Worm (Caenorhabditis elegans) whole organism, L2 larva: ENCODE measurements around the gene cest-24.

Experiments
- C34F6.9 ChIP-seq: fragments of 150-350 bp; optimal IDR thresholded peaks from 2 replicates; lab custom pipeline; 2014; ENCODE audit warnings: missing biosample characterization, missing genetic modification characterization
- F13H6.1 ChIP-seq: sonication (generic microtip); optimal IDR thresholded peaks from 2 replicates; lab custom pipeline; 2016; ENCODE audit warnings: missing genetic modification characterization, missing compliant biosample characterization
- ZK546.5 ChIP-seq: sonication (generic microtip); optimal IDR thresholded peaks from 2 replicates; lab custom pipeline; 2017; ENCODE audit warnings: missing biosample characterization, missing genetic modification characterization
- alr-1 ChIP-seq: fragments of 150-350 bp; optimal IDR thresholded peaks from 2 replicates; lab custom pipeline; 2014; ENCODE audit warnings: missing biosample characterization, missing genetic modification characterization
- ama-1 ChIP-seq: fragments of 150-350 bp; optimal IDR thresholded peaks from 2 replicates; lab custom pipeline; 2018; ENCODE audit warnings: inconsistent platforms
- blmp-1 ChIP-seq: sonication (generic microtip); optimal IDR thresholded peaks from 2 replicates; lab custom pipeline; 2017; ENCODE audit warnings: missing genetic modification characterization, mild to moderate bottlenecking, missing compliant biosample characterization, antibody characterized with exemption, moderate library complexity; ENCODE audit not compliant: insufficient read depth
- ceh-16 ChIP-seq: fragments of 150-350 bp; optimal IDR thresholded peaks from 2 replicates; lab custom pipeline; 2014; ENCODE audit warnings: missing biosample characterization, missing genetic modification characterization
- crh-2 ChIP-seq: sonication (generic microtip); optimal IDR thresholded peaks from 2 replicates; lab custom pipeline; 2017; ENCODE audit warnings: missing biosample characterization, missing genetic modification characterization
- dmd-4 ChIP-seq: sonication (generic microtip); optimal IDR thresholded peaks from 2 replicates; lab custom pipeline; 2017; ENCODE audit warnings: missing biosample characterization, missing genetic modification characterization
- elt-1 ChIP-seq: fragments of 150-350 bp; optimal IDR thresholded peaks from 2 replicates; lab custom pipeline; 2014; ENCODE audit warnings: missing biosample characterization, missing genetic modification characterization
- fos-1 ChIP-seq: fragments of 150-350 bp; optimal IDR thresholded peaks from 2 replicates; lab custom pipeline; 2014; ENCODE audit warnings: missing biosample characterization, missing genetic modification characterization
- gmeb-1 ChIP-seq: fragments of 150-350 bp; optimal IDR thresholded peaks from 2 replicates; lab custom pipeline; 2014; ENCODE audit warnings: missing biosample characterization, missing genetic modification characterization
- lin-11 ChIP-seq: fragments of 150-350 bp; sonication (generic microtip); optimal IDR thresholded peaks from 2 replicates; lab custom pipeline; 2014; ENCODE audit warnings: missing biosample characterization, missing genetic modification characterization, inconsistent platforms, mixed read lengths
- mab-5 ChIP-seq: fragments of 150-350 bp; optimal IDR thresholded peaks from 2 replicates; lab custom pipeline; 2014; ENCODE audit warnings: missing biosample characterization, missing genetic modification characterization
- mbf-1 ChIP-seq: sonication (generic microtip); optimal IDR thresholded peaks from 2 replicates; lab custom pipeline; 2017; ENCODE audit warnings: missing biosample characterization, missing genetic modification characterization
- mdl-1 ChIP-seq, 2 experiments: fragments of 150-350 bp in 1 of 2; sonication (generic microtip) in 1 of 2; optimal IDR thresholded peaks; 2 replicates each; lab custom pipeline; 2017; ENCODE audit warnings: missing biosample characterization in 2 of 2, missing genetic modification characterization in 2 of 2
- nhr-10 ChIP-seq: sonication (generic microtip); optimal IDR thresholded peaks from 2 replicates; lab custom pipeline; 2017; ENCODE audit warnings: missing biosample characterization, missing genetic modification characterization
- nhr-12 ChIP-seq: fragments of 150-350 bp; optimal IDR thresholded peaks from 2 replicates; lab custom pipeline; 2014; ENCODE audit warnings: missing biosample characterization, missing genetic modification characterization
- nhr-23 ChIP-seq: fragments of 150-350 bp; optimal IDR thresholded peaks from 2 replicates; lab custom pipeline; 2014; ENCODE audit warnings: missing biosample characterization, missing genetic modification reagents, missing genetic modification characterization
- nhr-25 ChIP-seq: fragments of 150-350 bp; sonication (generic microtip); optimal IDR thresholded peaks from 3 replicates; lab custom pipeline; 2014; ENCODE audit warnings: missing biosample characterization, missing genetic modification characterization
- nhr-77 ChIP-seq: fragments of 150-350 bp; optimal IDR thresholded peaks from 2 replicates; lab custom pipeline; 2014; ENCODE audit warnings: missing biosample characterization, missing genetic modification characterization
- skn-1 ChIP-seq: sonication (generic microtip); optimal IDR thresholded peaks from 2 replicates; lab custom pipeline; 2017; ENCODE audit warnings: missing biosample characterization, missing genetic modification characterization
- sma-9 ChIP-seq, 2 experiments: fragments of 150-350 bp in 1 of 2; sonication (generic microtip) in 1 of 2; optimal IDR thresholded peaks; 2 replicates each; lab custom pipeline; 2014 to 2016; ENCODE audit warnings: missing genetic modification characterization in 2 of 2, mild to moderate bottlenecking in 1 of 2, missing biosample characterization in 1 of 2, missing compliant biosample characterization in 1 of 2, missing genetic modification reagents in 1 of 2, moderate library complexity in 1 of 2
- snpc-4 ChIP-seq: fragments of 150-350 bp; optimal IDR thresholded peaks from 2 replicates; lab custom pipeline; 2014; ENCODE audit warnings: missing biosample characterization, missing genetic modification characterization
- unc-39 ChIP-seq: fragments of 150-350 bp; optimal IDR thresholded peaks from 2 replicates; lab custom pipeline; 2014; ENCODE audit warnings: missing biosample characterization, missing genetic modification characterization
- unc-55 ChIP-seq: fragments of 150-350 bp; sonication (generic microtip); optimal IDR thresholded peaks from 3 replicates; lab custom pipeline; 2014; ENCODE audit warnings: missing biosample characterization, missing genetic modification reagents, missing genetic modification characterization
- zag-1 ChIP-seq: fragments of 150-350 bp; optimal IDR thresholded peaks from 2 replicates; lab custom pipeline; 2014; ENCODE audit warnings: missing biosample characterization, missing genetic modification characterization
- ztf-11 ChIP-seq: sonication (generic microtip); optimal IDR thresholded peaks from 2 replicates; lab custom pipeline; 2017; ENCODE audit warnings: missing biosample characterization, missing genetic modification characterization
- ztf-4 ChIP-seq: fragments of 150-350 bp; optimal IDR thresholded peaks from 2 replicates; lab custom pipeline; 2014; ENCODE audit warnings: missing biosample characterization, missing genetic modification characterization

cest-24 gene

ce11 chrV:6281175-6281574 lies 35.6 kb upstream of the cest-24 start, which contains the start of the genes K12B6.4 and spe-49:
K12B6.4 (minus strand) TSS chrV:6281275.
spe-49 (plus strand) TSS chrV:6281359.
- TF ChIP-seq nhr-12 (tag; lab: Kevin White, UChicago) (no peak), ztf-11 (no peak), crh-2 (tag; lab: Kevin White, UChicago) (no peak), sma-9 (GFP tag; optimal IDR thresholded peaks at IDR 0.05; lab: Kevin White, UChicago) (no peak), sma-9 (tag; optimal IDR thresholded peaks at IDR 0.05; lab: Kevin White, UChicago) (no peak), ama-1 (no peak), zag-1 (tag; lab: Kevin White, UChicago) (no peak), fos-1 (no peak), gmeb-1 (no peak), ztf-4 (no peak)

- no peak for TF ChIP-seq unc-55
- TF ChIP-seq F13H6.1 (tag; lab: Kevin White, UChicago) = no peak
- no peak for TF ChIP-seq skn-1 (tag; lab: Kevin White, UChicago)
- TF ChIP-seq zag-1 (tag; lab: Kevin White, UChicago) = no peak
- no peak for TF ChIP-seq unc-39
- no peak for TF ChIP-seq mbf-1 (tag; lab: Kevin White, UChicago)
- TF ChIP-seq lin-11 (tag; lab: Kevin White, UChicago) = no peak
- TF ChIP-seq dmd-4 (tag; lab: Kevin White, UChicago) = no peak
Observed at ce11 chrV:6286343-6286742, 30.4 kb upstream of the cest-24 start, which contains the start of gene srn-1. srn-1 (minus strand) TSS chrV:6286443.

ce11 chrV:6288607-6289006 lies 28.1 kb upstream of the cest-24 start, which contains the start of gene K12B6.11:
K12B6.11 (plus strand) TSS chrV:6288907.
- TF ChIP-seq nhr-12 (tag; lab: Kevin White, UChicago) (no peak), lin-11 (tag; lab: Kevin White, UChicago) (no peak), nhr-77 (tag; lab: Kevin White, UChicago) (no peak), ceh-16 (tag; lab: Kevin White, UChicago) (no peak), mbf-1 (tag; lab: Kevin White, UChicago) (no peak)
- TF ChIP-seq, all 48 proteins: peak for 0

- no peak for TF ChIP-seq gmeb-1
- no peak for TF ChIP-seq fos-1
- no peak for TF ChIP-seq mdl-1 (tag; optimal IDR thresholded peaks at IDR 0.05; lab: Kevin White, UChicago)
- TF ChIP-seq alr-1 = no peak
- TF ChIP-seq nhr-25 (tag; lab: Kevin White, UChicago) = no peak
- peak; percentile 41 for TF ChIP-seq crh-2 (tag; lab: Kevin White, UChicago)
- peak; percentile 15 for TF ChIP-seq sma-9 (GFP tag; optimal IDR thresholded peaks at IDR 0.05; lab: Kevin White, UChicago)
- TF ChIP-seq sma-9 (tag; optimal IDR thresholded peaks at IDR 0.05; lab: Kevin White, UChicago) = no peak
Observed at ce11 chrV:6291301-6291700, 25.4 kb upstream of the cest-24 start.

- TF ChIP-seq fos-1 (peak; percentile 41), unc-55 (no peak), crh-2 (tag; lab: Kevin White, UChicago) (peak; percentile 46), skn-1 (tag; lab: Kevin White, UChicago) (no peak), mbf-1 (tag; lab: Kevin White, UChicago) (no peak)
- TF ChIP-seq, all 48 proteins: peak for 2
Observed at ce11 chrV:6292401-6292800, 24.3 kb upstream of the cest-24 start, which contains the start of gene K12B6.9. K12B6.9 (minus strand) TSS chrV:6292666.

- TF ChIP-seq mab-5 (tag; lab: Kevin White, UChicago) (no peak), alr-1 (no peak), fos-1 (no peak), zag-1 (tag; lab: Kevin White, UChicago) (no peak)
Observed at ce11 chrV:6301046-6301445, 15.7 kb upstream of the cest-24 start.

ce11 chrV:6302465-6302864 lies 14.3 kb upstream of the cest-24 start:
- TF ChIP-seq C34F6.9 (tag; lab: Kevin White, UChicago) (no peak), elt-1 (tag; lab: Kevin White, UChicago) (peak; percentile 33), blmp-1 (tag; lab: Kevin White, UChicago) (peak; percentile 65), nhr-23 (tag; lab: Kevin White, UChicago) (no peak)
- TF ChIP-seq, all 48 proteins: peak for 2

- TF ChIP-seq nhr-77 (tag; lab: Kevin White, UChicago) = no peak
- TF ChIP-seq C34F6.9 (tag; lab: Kevin White, UChicago) = no peak
- no peak for TF ChIP-seq mdl-1 (tag; optimal IDR thresholded peaks at IDR 0.05; lab: Kevin White, UChicago)
- no peak for TF ChIP-seq snpc-4 (tag; lab: Kevin White, UChicago)
- TF ChIP-seq skn-1 (tag; lab: Kevin White, UChicago) = no peak
- TF ChIP-seq ZK546.5 (tag; lab: Kevin White, UChicago) = no peak
- no peak for TF ChIP-seq nhr-10
Observed at ce11 chrV:6303471-6303870, 13.3 kb upstream of the cest-24 start, which contains the start of gene sago-1. sago-1 (plus strand) TSS chrV:6303771.
